Worm (Caenorhabditis elegans): Measurements from ENCODE around the gene smap-1.

- peak; percentile 63 for TF ChIP-seq nhr-77 (tag; optimal IDR thresholded peaks at IDR 0.05)
- TF ChIP-seq F49E8.2 (tag; optimal IDR thresholded peaks at IDR 0.05; ENCODE audit: borderline replicate concordance): peak; percentile 27
- no peak for TF ChIP-seq snpc-4 (tag; optimal IDR thresholded peaks at IDR 0.05)
- TF ChIP-seq ztf-7 (tag; optimal IDR thresholded peaks at IDR 0.05): peak; percentile 53
- TF ChIP-seq pqm-1 (tag; optimal IDR thresholded peaks at IDR 0.05): peak; percentile 18
- TF ChIP-seq aha-1 (tag): no peak
- TF ChIP-seq lin-15B (tag; optimal IDR thresholded peaks at IDR 0.05): no peak
- peak; percentile 69 for TF ChIP-seq hlh-30 (tag; optimal IDR thresholded peaks at IDR 0.05; ENCODE audit: insufficient read depth)
- no peak for TF ChIP-seq nhr-237 (tag; optimal IDR thresholded peaks at IDR 0.05)
Observed at ce11 chrIII:10706972-10707438, 32.6 kb downstream of the smap-1 start, which contains the start of the genes Y39A1A.21 and Y39A1A.22.

Measured in whole organism, L4 larva.